Fruit fly (Drosophila melanogaster) whole organism, prepupa: Measurements from ENCODE around the gene Ccz1.

Experiments used
- CG10631 ChIP-seq: fragments of 200-800 bp; sonication (Bioruptor generic); optimal IDR thresholded peaks from 2 replicates; lab custom pipeline; 2016; ENCODE audit warnings: missing biosample characterization, missing genetic modification characterization
- CG10669 ChIP-seq: fragments of 200-800 bp; sonication (Bioruptor generic); optimal IDR thresholded peaks from 3 replicates; lab custom pipeline; 2018; ENCODE audit warnings: missing biosample characterization, mild to moderate bottlenecking, missing genetic modification characterization, moderate library complexity
- CG11294 ChIP-seq: fragments of 200-800 bp; sonication (Bioruptor generic); IDR thresholded peaks from 2 replicates; pipeline ENCODE4 v1.3.6; 2022; ENCODE audit warnings: missing biosample characterization, missing genetic modification characterization
- CG11762 ChIP-seq: fragments of 200-800 bp; sonication (Bioruptor generic); optimal IDR thresholded peaks from 3 replicates; lab custom pipeline; 2016; ENCODE audit warnings: missing biosample characterization, missing genetic modification characterization; ENCODE audit not compliant: insufficient read depth
- CG1621 ChIP-seq: fragments of 200-800 bp; sonication (Bioruptor generic); optimal IDR thresholded peaks from 3 replicates; lab custom pipeline; 2018; ENCODE audit warnings: missing biosample characterization, mild to moderate bottlenecking, missing genetic modification characterization
- CG16779 ChIP-seq: fragments of 200-800 bp; sonication (Bioruptor generic); optimal IDR thresholded peaks from 3 replicates; lab custom pipeline; 2017; ENCODE audit warnings: missing biosample characterization, mild to moderate bottlenecking, missing genetic modification characterization
- CG31627 ChIP-seq: fragments of 200-800 bp; sonication (Bioruptor generic); optimal IDR thresholded peaks from 3 replicates; lab custom pipeline; 2016; ENCODE audit warnings: missing biosample characterization, missing genetic modification characterization
- CG32006 ChIP-seq: fragments of 200-800 bp; sonication (Bioruptor generic); optimal IDR thresholded peaks from 3 replicates; lab custom pipeline; 2017; ENCODE audit warnings: missing biosample characterization, mild to moderate bottlenecking, missing genetic modification characterization
- CG34406 ChIP-seq: fragments of 200-800 bp; sonication (Bioruptor generic); optimal IDR thresholded peaks from 3 replicates; lab custom pipeline; 2016; ENCODE audit warnings: missing biosample characterization, missing genetic modification characterization
- CG3919 ChIP-seq: fragments of 200-800 bp; sonication (Bioruptor generic); optimal IDR thresholded peaks from 3 replicates; lab custom pipeline; 2016; ENCODE audit warnings: missing biosample characterization, missing genetic modification characterization
- CG6163 ChIP-seq: fragments of 200-800 bp; sonication (Bioruptor generic); IDR thresholded peaks from 3 replicates; pipeline ENCODE4 v1.3.6; 2022; ENCODE audit warnings: missing biosample characterization, missing genetic modification characterization
- CG6276 ChIP-seq: fragments of 200-800 bp; sonication (Bioruptor generic); optimal IDR thresholded peaks from 2 replicates; lab custom pipeline; 2017; ENCODE audit warnings: missing biosample characterization, mild to moderate bottlenecking, missing genetic modification characterization
- CG6854 ChIP-seq: fragments of 200-800 bp; sonication (Bioruptor generic); optimal IDR thresholded peaks from 2 replicates; lab custom pipeline; 2017; ENCODE audit warnings: missing biosample characterization, mild to moderate bottlenecking, missing genetic modification characterization
- CG8119 ChIP-seq: fragments of 200-800 bp; sonication (Bioruptor generic); IDR thresholded peaks from 3 replicates; pipeline ENCODE4 v1.3.6; 2022; ENCODE audit warnings: missing biosample characterization, missing genetic modification characterization
- Eip75B ChIP-seq: fragments of 200-800 bp; sonication (Bioruptor generic); optimal IDR thresholded peaks from 3 replicates; lab custom pipeline; 2016; ENCODE audit warnings: missing biosample characterization, missing genetic modification characterization
- Eip78C ChIP-seq: fragments of 200-800 bp; sonication (Bioruptor generic); peaks from one replicate; lab custom pipeline; 2016; ENCODE audit warnings: missing biosample characterization, missing genetic modification characterization
- Ets21C ChIP-seq: fragments of 200-800 bp; sonication (Bioruptor generic); optimal IDR thresholded peaks from 3 replicates; lab custom pipeline; 2016; ENCODE audit warnings: missing biosample characterization, missing genetic modification characterization
- Ets96B ChIP-seq: fragments of 200-800 bp; optimal IDR thresholded peaks from 2 replicates; lab custom pipeline; 2019; ENCODE audit warnings: missing biosample characterization, mild to moderate bottlenecking, missing genetic modification characterization, moderate library complexity
- Gug ChIP-seq: fragments of 200-800 bp; sonication (Bioruptor generic); IDR thresholded peaks from 2 replicates; pipeline ENCODE4 v1.3.6; 2022; ENCODE audit warnings: missing biosample characterization, missing genetic modification characterization
- Hr38 ChIP-seq: sonication (Bioruptor generic); optimal IDR thresholded peaks from 2 replicates; lab custom pipeline; 2016; ENCODE audit warnings: missing biosample characterization, missing genetic modification characterization
- Hr39 ChIP-seq: fragments of 200-800 bp; sonication (Bioruptor generic); optimal IDR thresholded peaks from 2 replicates; lab custom pipeline; 2016; ENCODE audit warnings: missing biosample characterization, missing genetic modification characterization
- Hr4 ChIP-seq: fragments of 200-800 bp; sonication (Bioruptor generic); optimal IDR thresholded peaks from 3 replicates; lab custom pipeline; 2016; ENCODE audit warnings: missing biosample characterization, missing genetic modification characterization
- Lpt ChIP-seq: fragments of 200-800 bp; sonication (Bioruptor generic); optimal IDR thresholded peaks from 3 replicates; lab custom pipeline; 2016; ENCODE audit warnings: missing biosample characterization, missing genetic modification characterization
- Met ChIP-seq: fragments of 200-800 bp; sonication (Bioruptor generic); optimal IDR thresholded peaks from 3 replicates; lab custom pipeline; 2016; ENCODE audit warnings: missing biosample characterization, missing genetic modification characterization
- Smox ChIP-seq: fragments of 200-800 bp; sonication (Bioruptor generic); optimal IDR thresholded peaks from 3 replicates; lab custom pipeline; 2016; ENCODE audit warnings: missing biosample characterization, missing genetic modification characterization
- Sox14 ChIP-seq: fragments of 200-800 bp; sonication (Bioruptor generic); optimal IDR thresholded peaks from 3 replicates; lab custom pipeline; 2016; ENCODE audit warnings: missing biosample characterization, missing genetic modification characterization
- acj6 ChIP-seq: fragments of 200-800 bp; sonication (Bioruptor generic); optimal IDR thresholded peaks from 3 replicates; lab custom pipeline; 2016; ENCODE audit warnings: missing biosample characterization, missing genetic modification characterization
- cyc ChIP-seq: fragments of 200-800 bp; sonication (Bioruptor generic); optimal IDR thresholded peaks from 3 replicates; lab custom pipeline; 2016; ENCODE audit warnings: missing biosample characterization, missing genetic modification characterization
- dac ChIP-seq: fragments of 200-800 bp; sonication (Bioruptor generic); optimal IDR thresholded peaks from 2 replicates; lab custom pipeline; 2017; ENCODE audit warnings: missing biosample characterization, mild to moderate bottlenecking, missing genetic modification characterization
- dsx ChIP-seq: fragments of 200-800 bp; optimal IDR thresholded peaks from 3 replicates; lab custom pipeline; 2019; ENCODE audit warnings: missing biosample characterization, mild to moderate bottlenecking, missing genetic modification characterization, moderate library complexity; ENCODE audit not compliant: poor library complexity, severe bottlenecking
- eg ChIP-seq: fragments of 200-800 bp; sonication (Bioruptor generic); IDR thresholded peaks from 3 replicates; pipeline ENCODE4 v1.3.6; 2022; ENCODE audit warnings: missing biosample characterization, missing genetic modification characterization
- esn ChIP-seq: fragments of 200-800 bp; sonication (Bioruptor generic); optimal IDR thresholded peaks from 2 replicates; lab custom pipeline; 2016; ENCODE audit warnings: missing biosample characterization, mild to moderate bottlenecking, missing genetic modification characterization, moderate library complexity
- fd59A ChIP-seq: fragments of 200-800 bp; sonication (Bioruptor generic); optimal IDR thresholded peaks from 2 replicates; lab custom pipeline; 2017; ENCODE audit warnings: missing biosample characterization, mild to moderate bottlenecking, missing genetic modification characterization, missing genetic modification reagents
- fd85E ChIP-seq: fragments of 200-800 bp; sonication (Bioruptor generic); optimal IDR thresholded peaks from 3 replicates; lab custom pipeline; 2016; ENCODE audit warnings: missing biosample characterization, missing genetic modification characterization
- fkh ChIP-seq: fragments of 200-800 bp; sonication (Bioruptor generic); optimal IDR thresholded peaks from 3 replicates; lab custom pipeline; 2017; ENCODE audit warnings: missing biosample characterization, mild to moderate bottlenecking, missing genetic modification characterization, moderate library complexity
- lz ChIP-seq: fragments of 200-800 bp; sonication (Bioruptor generic); optimal IDR thresholded peaks from 3 replicates; lab custom pipeline; 2016; ENCODE audit warnings: missing biosample characterization, missing genetic modification characterization
- net ChIP-seq: fragments of 200-800 bp; sonication (Bioruptor generic); optimal IDR thresholded peaks from 3 replicates; lab custom pipeline; 2016; ENCODE audit warnings: missing biosample characterization, missing genetic modification characterization
- spab ChIP-seq: fragments of 200-800 bp; sonication (Bioruptor generic); optimal IDR thresholded peaks from 2 replicates; lab custom pipeline; 2017; ENCODE audit warnings: missing biosample characterization, mild to moderate bottlenecking, missing genetic modification characterization, missing genetic modification reagents
- ss ChIP-seq, 2 experiments: fragments of 200-800 bp; sonication (Bioruptor generic); optimal IDR thresholded peaks; 2 replicates in 1 of 2; 3 replicates in 1 of 2; lab custom pipeline; 2017 to 2018; ENCODE audit warnings: mild to moderate bottlenecking in 2 of 2, missing biosample characterization in 2 of 2, missing genetic modification characterization in 2 of 2, moderate library complexity in 1 of 2
- svp ChIP-seq: fragments of 200-800 bp; sonication (Bioruptor generic); peaks from one replicate; lab custom pipeline; 2016; ENCODE audit warnings: missing biosample characterization, missing genetic modification characterization
- topi ChIP-seq: fragments of 200-800 bp; sonication (Bioruptor generic); optimal IDR thresholded peaks from 3 replicates; lab custom pipeline; 2016; ENCODE audit warnings: missing biosample characterization, missing genetic modification characterization
- vri ChIP-seq: fragments of 200-800 bp; sonication (Bioruptor generic); optimal IDR thresholded peaks from 3 replicates; lab custom pipeline; 2016; ENCODE audit warnings: missing biosample characterization, mild to moderate bottlenecking, missing genetic modification characterization

The Ccz1 gene

dm6 chr3L:3908838-3909810 lies 10.2 kb upstream of the Ccz1 start:
- TF ChIP-seq CG34406 (GFP tag; lab: Kevin White, UChicago) (no peak), vri (peak; percentile 81)

- TF ChIP-seq esn (GFP tag; lab: Kevin White, UChicago) (peak; percentile 18), fkh (GFP tag; lab: Kevin White, UChicago) (peak; percentile 93), CG1621 (tag; lab: Kevin White, UChicago) (no peak)
Measured at dm6 chr3L:3905111-3905510, 6.2 kb upstream of the Ccz1 start, which contains the start of gene ida. ida (plus strand) TSS chr3L:3905344.

- TF ChIP-seq CG6163 (GFP tag; lab: Robert Waterston, UW) (peak; percentile 41; the same call in 1 of the 3 replicates), Ets21C (GFP tag; lab: Kevin White, UChicago) (no peak)
Measured at dm6 chr3L:3903301-3903700, 4.3 kb upstream of the Ccz1 start, which contains the start of gene Sc2. Sc2 (plus strand) TSS chr3L:3903492.

DNA sequence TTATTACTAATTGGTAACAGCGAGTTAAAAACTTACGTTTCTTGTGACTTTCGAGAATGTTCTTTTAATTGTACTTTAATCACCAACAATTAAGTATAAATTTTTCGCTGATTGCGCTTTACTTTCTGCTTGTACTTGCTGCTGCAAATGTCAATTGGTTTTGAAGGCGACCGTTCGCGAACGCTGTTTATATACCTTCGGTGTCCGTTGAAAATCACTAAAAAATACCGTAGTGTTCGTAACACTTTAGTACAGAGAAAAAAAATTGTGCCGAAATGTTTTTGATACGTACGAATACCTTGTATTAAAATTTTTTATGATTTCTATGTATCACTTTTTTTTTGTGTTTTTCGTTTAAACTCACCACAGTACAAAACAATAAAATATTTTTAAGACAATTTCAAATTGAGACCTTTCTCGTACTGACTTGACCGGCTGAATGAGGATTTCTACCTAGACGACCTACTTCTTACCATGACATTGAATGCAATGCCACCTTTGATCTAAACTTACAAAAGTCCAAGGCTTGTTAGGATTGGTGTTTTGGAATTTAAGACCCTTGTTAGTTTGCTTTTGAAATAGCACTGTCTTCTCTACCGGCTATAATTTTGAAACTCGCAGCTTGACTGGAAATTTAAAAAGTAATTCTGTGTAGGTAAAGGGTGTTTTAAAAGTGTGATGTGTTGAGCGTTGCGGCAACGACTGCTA lies 3.7 kb upstream of the Ccz1 start, which contains the start of gene Ubi-p63E:
TSS of gene Ubi-p63E (minus strand) at position 694 of the 708 bp plus-strand sequence.
- TF ChIP-seq CG16779 (tag; lab: Kevin White, UChicago) (no peak), net (GFP tag; lab: Kevin White, UChicago) (peak; percentile 65), CG3919 (GFP tag; lab: Kevin White, UChicago) (peak; percentile 53), lz (GFP tag; lab: Kevin White, UChicago) (peak; percentile 77), dac (GFP tag; lab: Kevin White, UChicago) (peak; percentile 20), Met (GFP tag; lab: Kevin White, UChicago) (peak; percentile 66), CG6163 (GFP tag; lab: Robert Waterston, UW) (no peak), Gug (no peak), CG8119 (GFP tag; lab: Robert Waterston, UW) (no peak), CG10631 (peak; percentile 71), Hr38 (GFP tag; lab: Kevin White, UChicago) (no peak), CG31627 (GFP tag; lab: Kevin White, UChicago) (peak; percentile 79), CG11762 (GFP tag; lab: Kevin White, UChicago) (no peak), Lpt (GFP tag; lab: Kevin White, UChicago) (peak; percentile 31), fd85E (peak; percentile 11), CG11294 (no peak), Ets96B (tag; lab: Kevin White, UChicago) (peak; percentile 31), ss (GFP tag; optimal IDR thresholded peaks at IDR 0.05; lab: Kevin White, UChicago) (peak in 1 of 2 experiments; percentile 32), cyc (peak; percentile 57), acj6 (GFP tag; lab: Kevin White, UChicago) (peak; percentile 61), CG32006 (GFP tag; lab: Kevin White, UChicago) (peak; percentile 72), CG1621 (tag; lab: Kevin White, UChicago) (peak; percentile 26), Sox14 (GFP tag; lab: Kevin White, UChicago) (no peak), dsx (GFP tag; lab: Kevin White, UChicago) (no peak), Eip78C (GFP tag; lab: Kevin White, UChicago) (peak; percentile 90), fd59A (GFP tag; lab: Kevin White, UChicago) (peak; percentile 35), CG10669 (GFP tag; lab: Kevin White, UChicago) (peak; percentile 49), CG6276 (GFP tag; lab: Kevin White, UChicago) (peak; percentile 50), svp (GFP tag; lab: Kevin White, UChicago) (peak; percentile 81), CG6854 (peak; percentile 29), topi (GFP tag; lab: Kevin White, UChicago) (peak; percentile 57), spab (GFP tag; lab: Kevin White, UChicago) (peak; percentile 51), Eip75B (GFP tag; lab: Kevin White, UChicago) (peak; percentile 54), Hr4 (GFP tag; lab: Kevin White, UChicago) (peak; percentile 60), Smox (GFP tag; lab: Kevin White, UChicago) (peak; percentile 75), Ets21C (GFP tag; lab: Kevin White, UChicago) (peak; percentile 61), Hr39 (peak; percentile 66), eg (GFP tag; lab: Robert Waterston, UW) (no peak)
